Worm (Caenorhabditis elegans): Measurements from ENCODE around the gene cyp-34A2.

- no peak for TF ChIP-seq nhr-28 (tag; optimal IDR thresholded peaks at IDR 0.05)
- no peak for TF ChIP-seq unc-130 (tag; optimal IDR thresholded peaks at IDR 0.05)
- TF ChIP-seq elt-2 (tag; optimal IDR thresholded peaks at IDR 0.05), result no peak
- no peak for TF ChIP-seq fkh-4 (tag; optimal IDR thresholded peaks at IDR 0.05; ENCODE audit: borderline replicate concordance)
- no peak for TF ChIP-seq nhr-76 (tag; optimal IDR thresholded peaks at IDR 0.05)
- no peak for TF ChIP-seq fkh-8 (tag; optimal IDR thresholded peaks at IDR 0.05)
- no peak for TF ChIP-seq hlh-17 (GFP tag; optimal IDR thresholded peaks at IDR 0.05; ENCODE audit: borderline replicate concordance)
- TF ChIP-seq vab-15 (tag; optimal IDR thresholded peaks at IDR 0.05), result no peak
- TF ChIP-seq egl-13 (tag; optimal IDR thresholded peaks at IDR 0.05), result no peak
- TF ChIP-seq nhr-90 (tag; optimal IDR thresholded peaks at IDR 0.05; ENCODE audit: poor library complexity), result no peak
- TF ChIP-seq pqm-1 (tag; optimal IDR thresholded peaks at IDR 0.05), result no peak
Observed at ce11 chrV:15259049-15259448, 31.8 kb downstream of the cyp-34A2 start, which contains the start of gene srsx-37.
